Worm (Caenorhabditis elegans) whole organism, L1 larva: ENCODE data around the gene apc-2.

ENCODE experiments used
- C16A3.4 ChIP-seq: fragments of 150-350 bp; optimal IDR thresholded peaks from 2 replicates; lab custom pipeline; 2014; ENCODE audit warnings: missing biosample characterization, missing genetic modification characterization
- F16B12.6 ChIP-seq: fragments of 150-350 bp; optimal IDR thresholded peaks from 2 replicates; lab custom pipeline; 2014; ENCODE audit warnings: missing biosample characterization, missing genetic modification characterization
- Y116A8C.19 ChIP-seq: sonication (generic microtip); optimal IDR thresholded peaks from 2 replicates; lab custom pipeline; 2016; ENCODE audit warnings: missing compliant biosample characterization, missing genetic modification characterization, borderline replicate concordance
- alr-1 ChIP-seq: fragments of 200-800 bp; sonication (Bioruptor generic); optimal IDR thresholded peaks from 2 replicates; lab custom pipeline; 2018; ENCODE audit warnings: borderline replicate concordance, mild to moderate bottlenecking, missing genetic modification characterization, missing compliant biosample characterization
- aly-2 ChIP-seq: fragments of 150-350 bp; optimal IDR thresholded peaks from 2 replicates; lab custom pipeline; 2014; ENCODE audit warnings: missing biosample characterization, missing genetic modification characterization
- blmp-1 ChIP-seq: fragments of 150-350 bp; optimal IDR thresholded peaks from 2 replicates; lab custom pipeline; 2014; ENCODE audit warnings: missing biosample characterization, missing genetic modification characterization
- ceh-63 ChIP-seq: fragments of 200-800 bp; sonication (Bioruptor generic); optimal IDR thresholded peaks from 2 replicates; lab custom pipeline; 2018; ENCODE audit warnings: mild to moderate bottlenecking, missing genetic modification characterization, missing compliant biosample characterization
- ceh-82 ChIP-seq, 3 experiments: fragments of 150-350 bp in 1 of 3; sonication (generic microtip) in 2 of 3; optimal IDR thresholded peaks; 2 replicates each; lab custom pipeline; 2014 to 2017; ENCODE audit warnings: missing biosample characterization in 3 of 3, missing genetic modification characterization in 3 of 3
- ceh-88 ChIP-seq: fragments of 200-800 bp; sonication (Bioruptor generic); IDR thresholded peaks from 2 replicates; pipeline ENCODE4 v1.3.6; 2022; ENCODE audit warnings: missing genetic modification characterization, missing compliant biosample characterization
- dpl-1 ChIP-seq, 3 experiments: fragments of 150-350 bp in 2 of 3; sonication (generic microtip) in 1 of 3; optimal IDR thresholded peaks; 2 replicates each; lab custom pipeline; 2014 to 2017; ENCODE audit warnings: missing biosample characterization in 3 of 3, missing genetic modification characterization in 3 of 3, missing genetic modification reagents in 3 of 3
- efl-1 ChIP-seq, 4 experiments: fragments of 150-350 bp; optimal IDR thresholded peaks in 3 of 4; peaks in 1 of 4; 1 replicate in 1 of 4; 2 replicates in 3 of 4; lab custom pipeline; 2014; ENCODE audit warnings: missing biosample characterization in 2 of 4, missing genetic modification characterization in 2 of 4, missing genetic modification reagents in 2 of 4
- elt-3 ChIP-seq, 6 experiments: fragments of 150-350 bp in 1 of 6; sonication (generic microtip); optimal IDR thresholded peaks; 2 replicates each; lab custom pipeline; 2017 to 2018; ENCODE audit warnings: missing biosample characterization in 6 of 6, missing genetic modification characterization in 6 of 6, inconsistent platforms in 1 of 6
- fkh-4 ChIP-seq: sonication (generic microtip); optimal IDR thresholded peaks from 2 replicates; lab custom pipeline; 2016; ENCODE audit warnings: missing compliant biosample characterization, missing genetic modification characterization, borderline replicate concordance
- hlh-17 ChIP-seq: fragments of 200-800 bp; sonication (Bioruptor generic); optimal IDR thresholded peaks from 2 replicates; lab custom pipeline; 2018; ENCODE audit warnings: missing genetic modification characterization, mild to moderate bottlenecking, missing compliant biosample characterization, moderate library complexity, borderline replicate concordance
- hpl-2 ChIP-seq: fragments of 150-350 bp; optimal IDR thresholded peaks from 2 replicates; lab custom pipeline; 2014; ENCODE audit warnings: missing biosample characterization, missing genetic modification reagents, missing genetic modification characterization
- isw-1 ChIP-seq: fragments of 200-800 bp; sonication (Bioruptor generic); IDR thresholded peaks from 2 replicates; pipeline ENCODE4 v1.3.6; 2022; ENCODE audit warnings: missing genetic modification characterization, missing compliant biosample characterization
- lin-14 ChIP-seq: fragments of 200-800 bp; sonication (Bioruptor generic); optimal IDR thresholded peaks from 2 replicates; lab custom pipeline; 2018; ENCODE audit warnings: mild to moderate bottlenecking, missing genetic modification characterization, moderate library complexity, missing compliant biosample characterization
- lin-35 ChIP-seq, 2 experiments: fragments of 150-350 bp; optimal IDR thresholded peaks; 2 replicates each; lab custom pipeline; 2014; ENCODE audit warnings: missing biosample characterization in 2 of 2, missing genetic modification characterization in 2 of 2, missing genetic modification reagents in 2 of 2
- lir-3 ChIP-seq: sonication (generic microtip); optimal IDR thresholded peaks from 2 replicates; lab custom pipeline; 2016; ENCODE audit warnings: mild to moderate bottlenecking, missing genetic modification characterization, moderate library complexity, missing compliant biosample characterization; ENCODE audit not compliant: poor library complexity
- lsy-2 ChIP-seq, 2 experiments: fragments of 150-350 bp; optimal IDR thresholded peaks; 2 replicates each; lab custom pipeline; 2014; ENCODE audit warnings: missing biosample characterization in 2 of 2, missing genetic modification characterization in 2 of 2
- mab-9 ChIP-seq: fragments of 200-800 bp; sonication (Bioruptor generic); IDR thresholded peaks from 2 replicates; pipeline ENCODE4 v1.3.6; 2022; ENCODE audit warnings: missing genetic modification reagents, missing genetic modification characterization, missing compliant biosample characterization
- mdl-1 ChIP-seq, 2 experiments: fragments of 150-350 bp; optimal IDR thresholded peaks; 2 replicates each; lab custom pipeline; 2014 to 2017; ENCODE audit warnings: missing biosample characterization in 2 of 2, missing genetic modification characterization in 2 of 2, inconsistent platforms in 1 of 2
- mef-2 ChIP-seq: fragments of 150-350 bp; optimal IDR thresholded peaks from 2 replicates; lab custom pipeline; 2014; ENCODE audit warnings: missing biosample characterization, missing genetic modification characterization
- mep-1 ChIP-seq: fragments of 150-350 bp; optimal IDR thresholded peaks from 2 replicates; lab custom pipeline; 2014; ENCODE audit warnings: missing biosample characterization, missing genetic modification characterization
- nhr-12 ChIP-seq: sonication (generic microtip); optimal IDR thresholded peaks from 2 replicates; lab custom pipeline; 2017; ENCODE audit warnings: missing biosample characterization, missing genetic modification characterization
- nhr-20 ChIP-seq: sonication (generic microtip); optimal IDR thresholded peaks from 2 replicates; lab custom pipeline; 2016; ENCODE audit warnings: mild to moderate bottlenecking, missing genetic modification characterization, missing compliant biosample characterization
- nhr-237 ChIP-seq: fragments of 150-350 bp; optimal IDR thresholded peaks from 2 replicates; lab custom pipeline; 2014; ENCODE audit warnings: missing biosample characterization, missing genetic modification characterization
- nhr-28 ChIP-seq: fragments of 150-350 bp; optimal IDR thresholded peaks from 2 replicates; lab custom pipeline; 2014; ENCODE audit warnings: missing biosample characterization, missing genetic modification characterization
- nhr-47 ChIP-seq: sonication (generic microtip); optimal IDR thresholded peaks from 2 replicates; lab custom pipeline; 2016; ENCODE audit warnings: mild to moderate bottlenecking, missing genetic modification characterization, moderate library complexity, missing compliant biosample characterization
- nhr-71 ChIP-seq: sonication (generic microtip); optimal IDR thresholded peaks from 2 replicates; lab custom pipeline; 2016; ENCODE audit warnings: mild to moderate bottlenecking, missing genetic modification characterization, moderate library complexity, missing compliant biosample characterization
- nhr-77 ChIP-seq: fragments of 150-350 bp; optimal IDR thresholded peaks from 2 replicates; lab custom pipeline; 2014; ENCODE audit warnings: missing biosample characterization, missing genetic modification characterization
- nhr-84 ChIP-seq: sonication (generic microtip); optimal IDR thresholded peaks from 2 replicates; lab custom pipeline; 2017; ENCODE audit warnings: missing biosample characterization, missing genetic modification characterization
- nhr-85 ChIP-seq: sonication (generic microtip); peaks from one replicate; lab custom pipeline; 2016; ENCODE audit warnings: missing genetic modification characterization, inconsistent platforms, missing compliant biosample characterization
- nhr-90 ChIP-seq: sonication (generic microtip); optimal IDR thresholded peaks from 2 replicates; lab custom pipeline; 2016; ENCODE audit warnings: mild to moderate bottlenecking, missing genetic modification characterization, missing compliant biosample characterization; ENCODE audit not compliant: poor library complexity
- pag-3 ChIP-seq: sonication (generic microtip); optimal IDR thresholded peaks from 2 replicates; lab custom pipeline; 2017; ENCODE audit warnings: missing genetic modification characterization, mild to moderate bottlenecking, missing compliant biosample characterization, antibody characterized with exemption, borderline replicate concordance; ENCODE audit not compliant: insufficient read depth
- pax-3 ChIP-seq: fragments of 200-800 bp; sonication (Bioruptor generic); optimal IDR thresholded peaks from 2 replicates; lab custom pipeline; 2018; ENCODE audit warnings: mild to moderate bottlenecking, missing genetic modification characterization, moderate library complexity, missing compliant biosample characterization
- rnt-1 ChIP-seq: sonication (generic microtip); optimal IDR thresholded peaks from 2 replicates; lab custom pipeline; 2016; ENCODE audit warnings: mild to moderate bottlenecking, missing genetic modification characterization, moderate library complexity, missing compliant biosample characterization
- snu-23 ChIP-seq: sonication (generic microtip); optimal IDR thresholded peaks from 2 replicates; lab custom pipeline; 2016; ENCODE audit warnings: missing genetic modification characterization, missing compliant biosample characterization
- sptf-1 ChIP-seq: fragments of 150-350 bp; optimal IDR thresholded peaks from 2 replicates; lab custom pipeline; 2014; ENCODE audit warnings: missing biosample characterization, missing genetic modification characterization
- sup-37 ChIP-seq: fragments of 200-800 bp; sonication (Bioruptor generic); optimal IDR thresholded peaks from 2 replicates; lab custom pipeline; 2018; ENCODE audit warnings: mild to moderate bottlenecking, missing genetic modification characterization, missing compliant biosample characterization
- unc-130 ChIP-seq: fragments of 150-350 bp; optimal IDR thresholded peaks from 2 replicates; lab custom pipeline; 2017; ENCODE audit warnings: missing biosample characterization, missing genetic modification characterization, inconsistent platforms
- unc-62 ChIP-seq: fragments of 150-350 bp; optimal IDR thresholded peaks from 2 replicates; lab custom pipeline; 2014; ENCODE audit warnings: missing biosample characterization, missing genetic modification reagents, missing genetic modification characterization
- xbp-1 ChIP-seq: sonication (generic microtip); optimal IDR thresholded peaks from 2 replicates; lab custom pipeline; 2016; ENCODE audit warnings: missing genetic modification characterization, missing compliant biosample characterization
- zip-4 ChIP-seq: fragments of 200-800 bp; sonication (Bioruptor generic); optimal IDR thresholded peaks from 2 replicates; lab custom pipeline; 2018; ENCODE audit warnings: mild to moderate bottlenecking, missing genetic modification characterization, moderate library complexity, missing compliant biosample characterization
- ztf-4 ChIP-seq: fragments of 150-350 bp; optimal IDR thresholded peaks from 2 replicates; lab custom pipeline; 2014; ENCODE audit warnings: missing biosample characterization, missing genetic modification characterization

apc-2 gene

ce11 chrIII:8099022-8099421 is 18.6 kb downstream of the apc-2 start, which contains the start of gene K06H7.1:
K06H7.1 (plus strand) TSS chrIII:8099322.
- TF ChIP-seq aly-2 (no peak), nhr-90 (tag; lab: Kevin White, UChicago) (no peak), efl-1 (optimal IDR thresholded peaks at IDR 0.05; lab: Kevin White, UChicago) (no peak), efl-1 (GFP tag; optimal IDR thresholded peaks at IDR 0.05 in 1 of 2; lab: Kevin White, UChicago) (peak in 1 of 2 experiments; percentile 3), ceh-88 (GFP tag; lab: Robert Waterston, UW) (no peak), sptf-1 (tag; lab: Kevin White, UChicago) (no peak), nhr-12 (tag; lab: Kevin White, UChicago) (no peak)

DNA sequence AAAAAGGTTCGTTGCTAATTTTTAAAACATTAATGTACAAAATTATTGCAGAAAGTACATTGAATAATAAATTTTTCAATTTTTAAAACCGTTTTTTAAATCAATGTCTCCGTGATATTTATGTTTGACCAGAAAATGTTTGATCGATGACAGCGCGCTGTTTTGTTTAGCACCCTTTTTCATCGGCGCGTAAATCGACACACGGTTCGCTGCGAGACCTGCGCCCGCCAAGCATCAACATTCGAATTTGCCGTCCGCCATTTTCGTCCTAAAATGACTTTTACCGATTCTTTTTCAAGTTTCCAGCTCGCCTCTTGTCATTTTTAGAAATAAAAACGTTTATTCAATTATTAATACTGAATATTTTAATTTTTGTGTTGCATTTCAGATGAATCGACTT is 20.5 kb downstream of the apc-2 start, which contains the start of gene plk-1:
Gene plk-1 (plus strand): TSS at position 389 of the 400 bp plus-strand sequence.
- TF ChIP-seq lin-14 (GFP tag; lab: Kevin White, UChicago), result peak; percentile 14
- no peak for TF ChIP-seq alr-1 (tag; lab: Kevin White, UChicago)
- no peak for TF ChIP-seq nhr-28 (tag; lab: Kevin White, UChicago)
- peak; percentile 33 for TF ChIP-seq rnt-1 (tag; lab: Kevin White, UChicago)
- no peak for TF ChIP-seq mab-9 (GFP tag; lab: Robert Waterston, UW)
- TF ChIP-seq ztf-4 (tag; lab: Kevin White, UChicago), result no peak
- TF ChIP-seq efl-1 (optimal IDR thresholded peaks at IDR 0.05; lab: Kevin White, UChicago), result peak; percentile 81 to 89
- TF ChIP-seq efl-1 (GFP tag; optimal IDR thresholded peaks at IDR 0.05 in 1 of 2; lab: Kevin White, UChicago), result peak; percentile 84 to 98
- peak in 1 of 3 experiments; percentile 25 for TF ChIP-seq ceh-82 (tag; optimal IDR thresholded peaks at IDR 0.05; lab: Kevin White, UChicago)
- no peak for TF ChIP-seq nhr-84 (tag; lab: Kevin White, UChicago)
- TF ChIP-seq Y116A8C.19 (tag; lab: Kevin White, UChicago), result no peak
- TF ChIP-seq mef-2 (tag; lab: Kevin White, UChicago), result no peak
- TF ChIP-seq hpl-2 (GFP tag; lab: Kevin White, UChicago), result no peak
- no peak for TF ChIP-seq zip-4 (GFP tag; lab: Kevin White, UChicago)
- peak; percentile 29 for TF ChIP-seq nhr-47 (tag; lab: Kevin White, UChicago)
- no peak for TF ChIP-seq nhr-77 (tag; lab: Kevin White, UChicago)
- peak; percentile 43 to 68 for TF ChIP-seq lsy-2 (tag; optimal IDR thresholded peaks at IDR 0.05; lab: Kevin White, UChicago)
- no peak for TF ChIP-seq C16A3.4
- TF ChIP-seq sup-37 (GFP tag; lab: Kevin White, UChicago), result no peak
- TF ChIP-seq unc-130 (tag; lab: Kevin White, UChicago), result no peak
- no peak for TF ChIP-seq ceh-88 (GFP tag; lab: Robert Waterston, UW)
- TF ChIP-seq isw-1 (GFP tag; lab: Robert Waterston, UW), result no peak
- TF ChIP-seq pax-3 (tag; lab: Kevin White, UChicago), result no peak
- peak; percentile 79 to 86 (median 82) for TF ChIP-seq dpl-1 (GFP tag; optimal IDR thresholded peaks at IDR 0.05; lab: Kevin White, UChicago)
- TF ChIP-seq F16B12.6, result peak; percentile 15
- TF ChIP-seq nhr-237 (tag; lab: Kevin White, UChicago), result no peak
- TF ChIP-seq nhr-71 (tag; lab: Kevin White, UChicago), result peak; percentile 35
- TF ChIP-seq nhr-85 (tag; lab: Kevin White, UChicago), result peak; percentile 46
- no peak for TF ChIP-seq fkh-4
- TF ChIP-seq mdl-1 (tag; optimal IDR thresholded peaks at IDR 0.05; lab: Kevin White, UChicago), result peak in 1 of 2 experiments; percentile 2
- peak; percentile 18 for TF ChIP-seq xbp-1 (tag; lab: Kevin White, UChicago)
- TF ChIP-seq ceh-63 (GFP tag; lab: Kevin White, UChicago), result no peak
- peak; percentile 22 for TF ChIP-seq nhr-20 (tag; lab: Kevin White, UChicago)
- TF ChIP-seq unc-62 (GFP tag; lab: Kevin White, UChicago), result no peak
- no peak for TF ChIP-seq elt-3 (tag; optimal IDR thresholded peaks at IDR 0.05; lab: Kevin White, UChicago)
- TF ChIP-seq lir-3 (tag; lab: Kevin White, UChicago), result no peak
- peak; percentile 72 to 91 for TF ChIP-seq lin-35 (GFP tag; optimal IDR thresholded peaks at IDR 0.05; lab: Kevin White, UChicago)
- peak; percentile 26 for TF ChIP-seq blmp-1 (tag; lab: Kevin White, UChicago)
- no peak for TF ChIP-seq hlh-17
- TF ChIP-seq pag-3 (tag; lab: Kevin White, UChicago), result no peak
- TF ChIP-seq aly-2, result no peak
- TF ChIP-seq mep-1, result peak; percentile 19
- peak; percentile 50 for TF ChIP-seq snu-23
